Fruit fly (Drosophila melanogaster) whole organism, prepupa: ENCODE results near the gene CG13840.

Source experiments
- Blimp-1 ChIP-seq: fragments of 200-800 bp; sonication (Bioruptor generic); optimal IDR thresholded peaks from 3 replicates; lab custom pipeline; 2017; ENCODE audit warnings: missing biosample characterization, missing genetic modification characterization, mild to moderate bottlenecking, moderate library complexity, missing genetic modification reagents
- CG10631 ChIP-seq: fragments of 200-800 bp; sonication (Bioruptor generic); optimal IDR thresholded peaks from 2 replicates; lab custom pipeline; 2016; ENCODE audit warnings: missing biosample characterization, missing genetic modification characterization
- CG10669 ChIP-seq: fragments of 200-800 bp; sonication (Bioruptor generic); optimal IDR thresholded peaks from 3 replicates; lab custom pipeline; 2018; ENCODE audit warnings: missing biosample characterization, mild to moderate bottlenecking, missing genetic modification characterization, moderate library complexity
- CG11294 ChIP-seq: fragments of 200-800 bp; sonication (Bioruptor generic); IDR thresholded peaks from 2 replicates; pipeline ENCODE4 v1.3.6; 2022; ENCODE audit warnings: missing biosample characterization, missing genetic modification characterization
- CG15336 ChIP-seq: fragments of 200-800 bp; sonication (Bioruptor generic); IDR thresholded peaks from 2 replicates; pipeline ENCODE4 v1.3.6; 2022; ENCODE audit warnings: missing biosample characterization, missing genetic modification characterization
- CG31627 ChIP-seq: fragments of 200-800 bp; sonication (Bioruptor generic); optimal IDR thresholded peaks from 3 replicates; lab custom pipeline; 2016; ENCODE audit warnings: missing biosample characterization, missing genetic modification characterization
- CG34406 ChIP-seq: fragments of 200-800 bp; sonication (Bioruptor generic); optimal IDR thresholded peaks from 3 replicates; lab custom pipeline; 2016; ENCODE audit warnings: missing biosample characterization, missing genetic modification characterization
- CG3919 ChIP-seq: fragments of 200-800 bp; sonication (Bioruptor generic); optimal IDR thresholded peaks from 3 replicates; lab custom pipeline; 2016; ENCODE audit warnings: missing biosample characterization, missing genetic modification characterization
- CG6163 ChIP-seq: fragments of 200-800 bp; sonication (Bioruptor generic); IDR thresholded peaks from 3 replicates; pipeline ENCODE4 v1.3.6; 2022; ENCODE audit warnings: missing biosample characterization, missing genetic modification characterization
- CG6792 ChIP-seq: fragments of 200-800 bp; sonication (Bioruptor generic); optimal IDR thresholded peaks from 3 replicates; lab custom pipeline; 2016; ENCODE audit warnings: missing biosample characterization, missing genetic modification characterization
- CG6808 ChIP-seq: fragments of 200-800 bp; sonication (Bioruptor generic); optimal IDR thresholded peaks from 3 replicates; lab custom pipeline; 2017; ENCODE audit warnings: missing biosample characterization, missing genetic modification characterization, mild to moderate bottlenecking, moderate library complexity, missing genetic modification reagents
- CG7368 ChIP-seq: fragments of 200-800 bp; sonication (Bioruptor generic); optimal IDR thresholded peaks from 3 replicates; lab custom pipeline; 2016; ENCODE audit warnings: missing biosample characterization, missing genetic modification characterization
- CG8119 ChIP-seq: fragments of 200-800 bp; sonication (Bioruptor generic); IDR thresholded peaks from 3 replicates; pipeline ENCODE4 v1.3.6; 2022; ENCODE audit warnings: missing biosample characterization, missing genetic modification characterization
- CG8632 ChIP-seq: fragments of 200-800 bp; sonication (Bioruptor generic); optimal IDR thresholded peaks from 3 replicates; lab custom pipeline; 2016; ENCODE audit warnings: missing biosample characterization, missing genetic modification characterization
- Ets21C ChIP-seq: fragments of 200-800 bp; sonication (Bioruptor generic); optimal IDR thresholded peaks from 3 replicates; lab custom pipeline; 2016; ENCODE audit warnings: missing biosample characterization, missing genetic modification characterization
- Ets96B ChIP-seq: fragments of 200-800 bp; optimal IDR thresholded peaks from 2 replicates; lab custom pipeline; 2019; ENCODE audit warnings: missing biosample characterization, mild to moderate bottlenecking, missing genetic modification characterization, moderate library complexity
- Gug ChIP-seq: fragments of 200-800 bp; sonication (Bioruptor generic); IDR thresholded peaks from 2 replicates; pipeline ENCODE4 v1.3.6; 2022; ENCODE audit warnings: missing biosample characterization, missing genetic modification characterization
- Hr39 ChIP-seq: fragments of 200-800 bp; sonication (Bioruptor generic); optimal IDR thresholded peaks from 2 replicates; lab custom pipeline; 2016; ENCODE audit warnings: missing biosample characterization, missing genetic modification characterization
- Hr4 ChIP-seq: fragments of 200-800 bp; sonication (Bioruptor generic); optimal IDR thresholded peaks from 3 replicates; lab custom pipeline; 2016; ENCODE audit warnings: missing biosample characterization, missing genetic modification characterization
- Met ChIP-seq: fragments of 200-800 bp; sonication (Bioruptor generic); optimal IDR thresholded peaks from 3 replicates; lab custom pipeline; 2016; ENCODE audit warnings: missing biosample characterization, missing genetic modification characterization
- OdsH ChIP-seq: fragments of 200-800 bp; sonication (Bioruptor generic); optimal IDR thresholded peaks from 3 replicates; lab custom pipeline; 2016; ENCODE audit warnings: missing biosample characterization, missing genetic modification characterization
- Smox ChIP-seq: fragments of 200-800 bp; sonication (Bioruptor generic); optimal IDR thresholded peaks from 3 replicates; lab custom pipeline; 2016; ENCODE audit warnings: missing biosample characterization, missing genetic modification characterization
- Sox14 ChIP-seq: fragments of 200-800 bp; sonication (Bioruptor generic); optimal IDR thresholded peaks from 3 replicates; lab custom pipeline; 2016; ENCODE audit warnings: missing biosample characterization, missing genetic modification characterization
- Sox15 ChIP-seq: fragments of 200-800 bp; sonication (Bioruptor generic); optimal IDR thresholded peaks from 3 replicates; lab custom pipeline; 2016; ENCODE audit warnings: missing biosample characterization, missing genetic modification characterization
- achi ChIP-seq: fragments of 200-800 bp; sonication (Bioruptor generic); optimal IDR thresholded peaks from 3 replicates; lab custom pipeline; 2016; ENCODE audit warnings: missing biosample characterization, missing genetic modification characterization
- acj6 ChIP-seq: fragments of 200-800 bp; sonication (Bioruptor generic); optimal IDR thresholded peaks from 3 replicates; lab custom pipeline; 2016; ENCODE audit warnings: missing biosample characterization, missing genetic modification characterization
- cyc ChIP-seq: fragments of 200-800 bp; sonication (Bioruptor generic); optimal IDR thresholded peaks from 3 replicates; lab custom pipeline; 2016; ENCODE audit warnings: missing biosample characterization, missing genetic modification characterization
- esn ChIP-seq: fragments of 200-800 bp; sonication (Bioruptor generic); optimal IDR thresholded peaks from 2 replicates; lab custom pipeline; 2016; ENCODE audit warnings: missing biosample characterization, mild to moderate bottlenecking, missing genetic modification characterization, moderate library complexity
- fkh ChIP-seq: fragments of 200-800 bp; sonication (Bioruptor generic); optimal IDR thresholded peaks from 3 replicates; lab custom pipeline; 2017; ENCODE audit warnings: missing biosample characterization, mild to moderate bottlenecking, missing genetic modification characterization, moderate library complexity
- lz ChIP-seq: fragments of 200-800 bp; sonication (Bioruptor generic); optimal IDR thresholded peaks from 3 replicates; lab custom pipeline; 2016; ENCODE audit warnings: missing biosample characterization, missing genetic modification characterization
- net ChIP-seq: fragments of 200-800 bp; sonication (Bioruptor generic); optimal IDR thresholded peaks from 3 replicates; lab custom pipeline; 2016; ENCODE audit warnings: missing biosample characterization, missing genetic modification characterization
- pdm3 ChIP-seq: fragments of 200-800 bp; sonication (Bioruptor generic); optimal IDR thresholded peaks from 3 replicates; lab custom pipeline; 2016; ENCODE audit warnings: missing biosample characterization, missing genetic modification characterization
- svp ChIP-seq: fragments of 200-800 bp; sonication (Bioruptor generic); peaks from one replicate; lab custom pipeline; 2016; ENCODE audit warnings: missing biosample characterization, missing genetic modification characterization
- vri ChIP-seq: fragments of 200-800 bp; sonication (Bioruptor generic); optimal IDR thresholded peaks from 3 replicates; lab custom pipeline; 2016; ENCODE audit warnings: missing biosample characterization, mild to moderate bottlenecking, missing genetic modification characterization

CG13840 gene

DNA sequence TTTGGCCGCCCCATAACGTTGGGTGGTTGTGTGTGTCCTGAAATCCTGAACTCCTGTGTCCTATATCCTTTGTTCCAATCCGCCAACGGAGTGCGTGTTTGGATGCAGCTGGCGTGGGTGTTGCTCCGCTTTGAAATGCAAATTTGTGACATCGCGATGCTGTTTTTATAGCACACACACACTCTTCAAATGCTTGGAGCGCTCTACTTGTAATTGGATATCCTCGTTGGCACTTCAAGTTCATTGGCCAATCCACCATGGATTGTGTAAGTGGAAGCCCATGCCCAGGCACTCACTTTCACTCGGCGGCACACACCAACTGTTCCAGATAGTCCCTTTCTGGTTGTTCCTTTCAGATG, at the start of gene CG13840:
TSS of gene CG13840 (minus strand) at position 101 of the 359 bp plus-strand sequence.
- TF ChIP-seq Sox14, result no peak
- no peak for TF ChIP-seq pdm3 (GFP tag; lab: Kevin White, UChicago)
- TF ChIP-seq vri, result no peak
- TF ChIP-seq Blimp-1 (GFP tag; lab: Kevin White, UChicago), result no peak
- TF ChIP-seq CG3919 (GFP tag; lab: Kevin White, UChicago), result no peak
- TF ChIP-seq CG6792 (GFP tag; lab: Kevin White, UChicago), result no peak
- TF ChIP-seq acj6, result no peak
- TF ChIP-seq CG6163, result no peak
- no peak for TF ChIP-seq Hr4 (GFP tag; lab: Kevin White, UChicago)
- TF ChIP-seq Smox (GFP tag; lab: Kevin White, UChicago), result no peak
- TF ChIP-seq CG6808 (GFP tag; lab: Kevin White, UChicago), result no peak
- no peak for TF ChIP-seq Hr39 (GFP tag; lab: Kevin White, UChicago)
- TF ChIP-seq Sox15 (GFP tag; lab: Kevin White, UChicago), result no peak
- TF ChIP-seq CG15336 (GFP tag; lab: Robert Waterston, UW), result no peak
- no peak for TF ChIP-seq OdsH (GFP tag; lab: Kevin White, UChicago)
- TF ChIP-seq Ets96B (tag; lab: Kevin White, UChicago), result no peak
- TF ChIP-seq CG11294 (GFP tag; lab: Robert Waterston, UW), result no peak
- TF ChIP-seq fkh, result no peak

DNA sequence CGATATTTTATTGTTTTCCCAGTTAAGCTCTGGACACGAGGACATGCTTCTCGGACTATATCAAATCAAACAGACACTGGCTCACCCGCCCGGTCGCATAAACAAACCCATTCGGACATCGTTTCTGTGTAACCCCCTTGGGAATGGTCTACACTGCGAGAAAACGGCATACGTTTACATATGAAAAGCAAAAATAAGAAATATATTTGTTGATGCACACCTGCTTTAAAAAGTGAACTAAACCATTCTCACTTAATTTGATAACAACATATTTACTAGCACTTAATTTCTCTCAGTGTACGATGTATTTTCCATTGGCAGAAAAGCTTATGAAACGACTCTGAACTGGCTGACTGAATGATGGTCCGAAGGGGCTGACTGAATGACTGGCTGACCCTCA, 46.0 kb upstream of the CG13840 start:
- TF ChIP-seq CG6792 (GFP tag; lab: Kevin White, UChicago) (no peak), Met (GFP tag; lab: Kevin White, UChicago) (peak; percentile 23), cyc (no peak), svp (GFP tag; lab: Kevin White, UChicago) (peak; percentile 64), CG10669 (peak; percentile 4), CG10631 (peak; percentile 1), CG6163 (peak; percentile 11; the same call in 1 of the 3 replicates), lz (GFP tag; lab: Kevin White, UChicago) (peak; percentile 7)

DNA sequence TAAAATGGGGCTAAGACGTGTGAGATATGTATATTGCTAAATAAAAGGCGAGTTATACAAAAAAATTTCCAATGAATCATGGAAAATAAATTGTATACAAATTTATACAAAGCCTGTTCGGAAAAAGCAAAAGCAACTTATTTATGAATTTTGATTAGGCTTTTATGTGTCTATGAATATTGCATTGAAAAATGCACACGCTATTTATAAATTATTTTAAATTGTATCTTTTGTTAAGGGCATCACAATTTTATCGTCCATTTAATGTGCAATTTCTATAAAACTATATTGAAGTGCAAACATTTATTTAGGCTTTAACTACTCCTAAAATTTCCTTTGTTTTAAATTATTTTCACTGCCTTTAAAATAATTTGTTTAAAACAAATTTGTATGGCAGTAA, 30.2 kb upstream of the CG13840 start, which contains the start of gene CG4704:
TSS of gene CG4704 (minus strand) at position 101 of the 400 bp plus-strand sequence.
- TF ChIP-seq esn (GFP tag; lab: Kevin White, UChicago) (no peak), svp (GFP tag; lab: Kevin White, UChicago) (no peak), acj6 (no peak), Met (GFP tag; lab: Kevin White, UChicago) (no peak), Smox (GFP tag; lab: Kevin White, UChicago) (no peak), Ets21C (GFP tag; lab: Kevin White, UChicago) (no peak), Gug (GFP tag; lab: Robert Waterston, UW) (no peak), OdsH (GFP tag; lab: Kevin White, UChicago) (no peak), achi (no peak), CG8119 (no peak), Ets96B (tag; lab: Kevin White, UChicago) (no peak)

dm6 chr3R:22839257-22839656, 23.3 kb upstream of the CG13840 start:
- TF ChIP-seq esn (GFP tag; lab: Kevin White, UChicago) (no peak), CG10669 (no peak), svp (GFP tag; lab: Kevin White, UChicago) (peak; percentile 22), net (no peak)

- TF ChIP-seq CG31627 (GFP tag; lab: Kevin White, UChicago) (no peak), fkh (no peak), CG15336 (GFP tag; lab: Robert Waterston, UW) (no peak), CG34406 (no peak), CG6792 (GFP tag; lab: Kevin White, UChicago) (no peak), vri (no peak)
Measured at dm6 chr3R:22833416-22833815, 17.4 kb upstream of the CG13840 start.

dm6 chr3R:22822729-22823128, 6.8 kb upstream of the CG13840 start:
- no peak for TF ChIP-seq cyc
- TF ChIP-seq svp (GFP tag; lab: Kevin White, UChicago), result peak; percentile 13
- TF ChIP-seq CG8632 (GFP tag; lab: Kevin White, UChicago), result no peak
- TF ChIP-seq CG7368 (GFP tag; lab: Kevin White, UChicago), result no peak
